Worm (Caenorhabditis elegans): ENCODE measurements around the gene Y54G2A.26.

ce11 chrIV:3016202-3016601 lies 20.9 kb upstream of the Y54G2A.26 start:
- TF ChIP-seq zag-1 (tag; optimal IDR thresholded peaks at IDR 0.05) (no peak), nhr-25 (tag; optimal IDR thresholded peaks at IDR 0.05) (no peak), lin-39 (tag; optimal IDR thresholded peaks at IDR 0.05) (no peak), aly-2 (tag; optimal IDR thresholded peaks at IDR 0.05) (no peak)

Data from whole organism, L2 larva.